Fruit fly (Drosophila melanogaster): Measurements from ENCODE around the gene eIF1.

Gene eIF1

dm6 chr3L:3204348-3204747, 18.8 kb upstream of the eIF1 start, which contains the start of gene CG33159:
Gene CG33159 (minus strand): TSS chr3L:3204448.
- no peak for TF ChIP-seq CG17801 (GFP tag; optimal IDR thresholded peaks at IDR 0.05; ENCODE audit: partially characterized antibody)

- no peak for TF ChIP-seq CG17801 (GFP tag; optimal IDR thresholded peaks at IDR 0.05; ENCODE audit: partially characterized antibody)
Measured at dm6 chr3L:3205349-3205748, 17.8 kb upstream of the eIF1 start, which contains the start of gene CG32277. Gene CG32277 (minus strand): TSS chr3L:3205449.

dm6 chr3L:3206263-3206662, 16.9 kb upstream of the eIF1 start, which contains the start of gene CG33160:
Gene CG33160 (minus strand): TSS chr3L:3206363.
- TF ChIP-seq CG17801 (GFP tag; optimal IDR thresholded peaks at IDR 0.05; ENCODE audit: partially characterized antibody) = no peak

- no peak for TF ChIP-seq CG17801 (GFP tag; optimal IDR thresholded peaks at IDR 0.05; ENCODE audit: partially characterized antibody)
Measured at dm6 chr3L:3208895-3209294, 14.2 kb upstream of the eIF1 start, which contains the start of the genes CG32269 and CG32270. Gene CG32269 (minus strand): TSS chr3L:3208985. Gene CG32270 (minus strand): TSS chr3L:3208985.

dm6 chr3L:3218859-3219258, 4.3 kb upstream of the eIF1 start, which contains the start of the genes hob and nSMase:
Gene hob (minus strand): TSS chr3L:3218920.
Gene nSMase (plus strand): TSS chr3L:3219156.
- no peak for TF ChIP-seq CG17801 (GFP tag; optimal IDR thresholded peaks at IDR 0.05; ENCODE audit: partially characterized antibody)

DNA sequence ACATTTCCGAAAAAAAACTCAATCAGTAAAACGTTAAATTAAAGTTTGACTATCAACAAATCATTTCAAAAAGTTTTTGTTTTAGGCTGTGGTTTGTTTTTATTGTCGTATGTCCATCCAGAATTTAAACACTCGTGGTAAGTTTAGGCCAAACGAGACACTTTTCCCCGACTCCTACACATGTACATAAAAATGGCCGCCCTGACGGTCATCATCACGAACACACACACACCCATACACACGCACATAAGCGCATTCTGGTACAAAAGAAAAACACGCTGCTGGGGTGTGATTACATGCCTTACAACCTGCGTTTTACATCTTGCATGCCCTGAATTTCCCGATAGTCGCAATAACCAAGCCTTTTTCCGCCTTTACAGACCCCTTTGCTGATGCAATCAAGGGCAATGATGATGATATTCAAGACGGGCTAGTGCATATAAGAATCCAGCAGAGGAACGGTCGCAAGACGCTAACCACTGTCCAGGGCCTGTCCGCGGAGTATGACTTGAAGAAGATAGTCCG, 311 bp downstream of the eIF1 start:
- no peak for TF ChIP-seq CG17801 (GFP tag; optimal IDR thresholded peaks at IDR 0.05; ENCODE audit: partially characterized antibody)

dm6 chr3L:3224740-3225719, 1.9 kb downstream of the eIF1 start, which contains the start of gene Larp4B:
Gene Larp4B (plus strand): TSS chr3L:3224838.
- no peak for TF ChIP-seq CG17801 (GFP tag; optimal IDR thresholded peaks at IDR 0.05; ENCODE audit: partially characterized antibody)

DNA sequence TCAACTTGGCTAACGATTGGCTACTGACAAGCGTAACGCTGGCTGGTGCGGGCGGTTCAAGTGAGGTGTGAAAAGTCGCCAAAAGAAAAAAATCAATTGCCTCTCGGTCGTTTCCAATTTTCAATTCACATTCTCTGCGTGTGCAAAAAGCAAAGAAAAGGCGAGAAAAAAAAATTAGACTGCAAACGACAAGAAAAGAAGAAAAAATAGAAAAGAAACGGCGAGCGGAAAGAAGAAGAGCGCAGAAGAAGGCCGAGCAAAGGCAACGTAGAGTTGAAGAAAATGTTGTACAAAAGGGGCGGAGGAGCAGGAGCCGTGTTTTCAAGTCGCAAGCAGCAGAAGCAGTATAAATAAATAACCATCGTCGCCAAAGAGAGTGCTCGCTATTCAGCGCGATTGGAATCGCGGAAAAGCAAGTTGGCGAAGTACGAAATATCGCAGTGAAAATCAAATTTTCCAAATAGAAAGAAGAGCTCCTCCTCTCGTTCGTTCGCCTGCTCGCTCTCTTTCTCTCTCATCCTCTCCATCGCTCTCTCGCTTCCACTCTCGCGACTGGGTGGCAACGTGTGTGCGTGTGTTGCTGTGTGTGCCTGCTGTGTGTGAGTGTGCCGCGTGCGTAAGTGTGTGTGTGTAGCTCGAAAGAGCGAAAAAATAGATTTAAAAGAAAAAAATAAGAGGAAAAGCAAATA, 2.8 kb downstream of the eIF1 start:
- no peak for TF ChIP-seq CG17801 (GFP tag; optimal IDR thresholded peaks at IDR 0.05; ENCODE audit: partially characterized antibody)

DNA sequence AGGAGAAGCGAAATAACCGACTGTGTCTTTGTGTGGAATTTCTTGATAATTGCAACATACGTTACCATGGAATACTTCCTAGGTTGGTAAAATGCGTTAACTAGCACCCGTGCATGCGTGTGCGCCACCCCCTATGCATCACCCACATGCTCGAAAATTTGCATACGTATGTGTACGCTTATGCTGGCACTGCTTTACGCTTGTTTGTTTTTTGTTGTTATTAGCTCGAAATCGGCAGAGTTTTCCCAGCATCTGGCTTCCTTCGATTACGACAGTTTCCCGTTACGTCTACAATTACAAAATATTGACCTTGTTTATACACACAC, 3.3 kb downstream of the eIF1 start:
- TF ChIP-seq CG17801 (GFP tag; optimal IDR thresholded peaks at IDR 0.05; ENCODE audit: partially characterized antibody) = no peak

- TF ChIP-seq CG17801 (GFP tag; optimal IDR thresholded peaks at IDR 0.05; ENCODE audit: partially characterized antibody) = peak; percentile 22
Measured at dm6 chr3L:3236319-3236718, 13.2 kb downstream of the eIF1 start.

dm6 chr3L:3239033-3239752, 16.1 kb downstream of the eIF1 start, which contains the start of gene CG17746:
Gene CG17746 (minus strand): TSS chr3L:3239578.
- TF ChIP-seq CG17801 (GFP tag; optimal IDR thresholded peaks at IDR 0.05; ENCODE audit: partially characterized antibody) = no peak

dm6 chr3L:3239785-3240596, 16.9 kb downstream of the eIF1 start:
- peak; percentile 42 for TF ChIP-seq CG17801 (GFP tag; optimal IDR thresholded peaks at IDR 0.05; ENCODE audit: partially characterized antibody)

dm6 chr3L:3240597-3241367, 17.6 kb downstream of the eIF1 start:
- TF ChIP-seq CG17801 (GFP tag; optimal IDR thresholded peaks at IDR 0.05; ENCODE audit: partially characterized antibody) = no peak
